Fruit fly (Drosophila melanogaster): ENCODE measurements around the gene CG6149.
A peak's percentile ranks its signal among the peaks of the same experiment; 100 is the strongest.

The CG6149 gene

DNA sequence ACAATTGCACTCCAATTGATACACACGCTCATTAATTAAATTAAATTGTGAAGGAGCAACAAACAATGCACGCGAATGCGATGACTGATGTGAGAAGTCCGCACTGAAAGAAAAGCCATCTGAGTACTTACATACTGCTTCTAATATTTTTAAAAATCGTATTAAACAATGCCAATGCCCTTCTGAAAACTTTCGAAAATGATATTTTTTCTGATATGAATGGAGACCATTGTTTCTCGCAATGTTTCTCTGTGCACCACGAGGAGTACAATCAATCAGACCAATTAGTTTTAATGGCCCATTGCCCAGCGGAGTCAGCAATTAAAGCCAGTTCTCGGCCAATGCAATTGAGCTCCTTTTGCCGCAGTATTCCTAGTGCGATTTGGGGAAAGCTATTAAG, 2.1 kb downstream of the CG6149 start (continued):
- TF ChIP-seq salr (GFP tag; optimal IDR thresholded peaks at IDR 0.05) (no peak), CG34406 (GFP tag; optimal IDR thresholded peaks at IDR 0.05) (no peak), spab (GFP tag; optimal IDR thresholded peaks at IDR 0.05) (peak; percentile 10), CG6792 (GFP tag; optimal IDR thresholded peaks at IDR 0.05) (peak; percentile 27), fkh (GFP tag; optimal IDR thresholded peaks at IDR 0.05) (no peak), CG1621 (tag; optimal IDR thresholded peaks at IDR 0.05) (no peak), CG8119 (GFP tag; IDR thresholded peaks at IDR 0.05) (peak; percentile 38; the same call in 1 of the 3 replicates), Gug (GFP tag; IDR thresholded peaks at IDR 0.05) (no peak), Hr4 (GFP tag; optimal IDR thresholded peaks at IDR 0.05) (no peak), Ets96B (tag; optimal IDR thresholded peaks at IDR 0.05) (peak; percentile 13), lz (GFP tag; optimal IDR thresholded peaks at IDR 0.05) (peak; percentile 36), CG11902 (GFP tag; optimal IDR thresholded peaks at IDR 0.05) (peak; percentile 14), CG32006 (GFP tag; optimal IDR thresholded peaks at IDR 0.05) (no peak), ss (GFP tag; optimal IDR thresholded peaks at IDR 0.05) (peak; percentile 12 to 48), topi (GFP tag; optimal IDR thresholded peaks at IDR 0.05) (peak; percentile 45)

DNA sequence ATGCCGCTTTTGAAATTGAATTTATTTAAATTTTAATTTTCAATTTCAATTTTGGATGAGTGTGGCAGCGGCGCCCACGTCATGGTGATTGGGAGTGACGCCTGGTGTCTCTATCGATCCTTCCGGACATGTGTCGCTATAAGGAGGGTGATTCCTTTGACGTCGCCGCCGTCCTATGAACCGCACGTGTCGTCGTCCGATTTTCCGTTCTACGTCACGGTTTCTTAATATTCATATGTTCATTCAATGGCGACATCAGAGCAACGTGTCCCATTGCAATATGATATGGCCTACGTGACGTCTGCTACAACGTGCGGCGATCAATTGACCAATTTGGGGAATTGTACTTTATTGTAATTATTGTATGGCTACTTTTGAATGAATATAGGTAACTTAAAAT, 2.8 kb downstream of the CG6149 start:
- no peak for TF ChIP-seq Blimp-1 (GFP tag; optimal IDR thresholded peaks at IDR 0.05)
- no peak for TF ChIP-seq Sox102F (GFP tag; optimal IDR thresholded peaks at IDR 0.05)
- TF ChIP-seq fd85E (GFP tag; optimal IDR thresholded peaks at IDR 0.05), result no peak
- no peak for TF ChIP-seq CG6854 (GFP tag; optimal IDR thresholded peaks at IDR 0.05)
- no peak for TF ChIP-seq salr (GFP tag; optimal IDR thresholded peaks at IDR 0.05)
- no peak for TF ChIP-seq cyc (GFP tag; optimal IDR thresholded peaks at IDR 0.05)
- no peak for TF ChIP-seq Eip78C (GFP tag)
- no peak for TF ChIP-seq net (GFP tag; optimal IDR thresholded peaks at IDR 0.05)
- no peak for TF ChIP-seq lz (GFP tag; optimal IDR thresholded peaks at IDR 0.05)
- TF ChIP-seq acj6 (GFP tag; optimal IDR thresholded peaks at IDR 0.05), result no peak
- TF ChIP-seq OdsH (GFP tag; optimal IDR thresholded peaks at IDR 0.05), result no peak
- TF ChIP-seq CG16779 (tag; optimal IDR thresholded peaks at IDR 0.05), result no peak
- TF ChIP-seq CG3032 (tag; optimal IDR thresholded peaks at IDR 0.05), result no peak
- TF ChIP-seq Ets21C (GFP tag; optimal IDR thresholded peaks at IDR 0.05), result no peak
- no peak for TF ChIP-seq CG11762 (GFP tag; optimal IDR thresholded peaks at IDR 0.05; ENCODE audit: insufficient read depth)
- no peak for TF ChIP-seq CG7368 (GFP tag; optimal IDR thresholded peaks at IDR 0.05)
- TF ChIP-seq Gug (GFP tag; IDR thresholded peaks at IDR 0.05), result no peak

DNA sequence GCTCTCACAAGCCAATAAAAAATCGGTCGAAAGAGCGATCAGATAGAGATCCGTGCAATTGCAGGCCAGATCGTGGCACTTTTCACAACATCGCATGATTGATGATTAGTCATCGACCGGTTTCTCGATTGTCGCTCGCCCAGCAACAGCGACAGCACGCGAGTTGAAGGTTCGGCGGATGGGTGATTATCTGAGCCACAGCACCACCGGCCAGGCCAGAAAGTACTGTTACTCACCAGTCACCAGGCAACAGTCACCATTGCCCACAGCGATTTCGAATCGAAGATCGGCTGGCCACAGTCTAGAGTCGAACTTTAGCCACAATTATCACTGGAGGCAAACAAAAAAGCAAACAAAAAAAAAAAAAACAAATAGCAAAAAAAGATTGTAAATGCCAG, 3.4 kb downstream of the CG6149 start:
- TF ChIP-seq Hr39 (GFP tag; optimal IDR thresholded peaks at IDR 0.05) (no peak), dac (GFP tag; optimal IDR thresholded peaks at IDR 0.05) (no peak), CG6854 (GFP tag; optimal IDR thresholded peaks at IDR 0.05) (no peak), CG6163 (GFP tag; IDR thresholded peaks at IDR 0.05) (peak; percentile 43; the same call in 1 of the 3 replicates), topi (GFP tag; optimal IDR thresholded peaks at IDR 0.05) (no peak), fd59A (GFP tag; optimal IDR thresholded peaks at IDR 0.05) (no peak), CG6792 (GFP tag; optimal IDR thresholded peaks at IDR 0.05) (no peak), svp (GFP tag) (no peak), ss (GFP tag; optimal IDR thresholded peaks at IDR 0.05) (peak in 1 of 2 experiments; percentile 49), esn (GFP tag; optimal IDR thresholded peaks at IDR 0.05) (no peak), OdsH (GFP tag; optimal IDR thresholded peaks at IDR 0.05) (no peak), CG34406 (GFP tag; optimal IDR thresholded peaks at IDR 0.05) (no peak), spab (GFP tag; optimal IDR thresholded peaks at IDR 0.05) (no peak)

DNA sequence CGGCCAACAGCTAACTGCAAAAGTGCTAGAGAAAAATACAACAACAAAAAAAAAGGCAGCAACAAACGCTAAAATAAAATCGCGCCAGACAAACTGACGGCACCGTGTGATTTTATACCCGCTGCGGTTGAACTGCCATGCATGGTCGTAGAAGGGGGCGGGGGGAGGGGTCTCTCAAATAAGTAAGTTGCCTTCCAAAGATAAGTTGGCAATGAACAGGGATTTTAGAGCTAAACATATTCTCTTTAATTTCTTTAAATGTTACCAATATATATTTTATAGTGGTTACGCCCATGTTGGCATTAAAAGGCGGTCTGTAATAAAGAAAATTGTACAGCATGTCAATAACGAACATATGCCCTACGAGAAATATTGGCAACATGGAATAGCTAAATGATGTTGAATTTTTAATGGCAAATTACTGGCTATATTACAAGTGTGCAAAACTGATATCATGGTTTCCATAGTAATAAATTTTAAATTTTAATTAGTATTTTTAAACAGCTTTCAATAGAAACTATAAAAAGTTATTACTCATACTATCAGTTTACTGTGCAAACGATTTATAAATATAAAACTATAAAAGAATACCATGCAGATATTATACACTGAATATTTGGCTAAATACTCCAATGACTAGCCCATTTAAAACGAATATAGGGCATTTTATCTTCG, 3.9 kb downstream of the CG6149 start:
- peak; percentile 76 for TF ChIP-seq CG6808 (GFP tag; optimal IDR thresholded peaks at IDR 0.05)
- peak; percentile 95 for TF ChIP-seq CG1621 (tag; optimal IDR thresholded peaks at IDR 0.05)
- peak; percentile 99 for TF ChIP-seq OdsH (GFP tag; optimal IDR thresholded peaks at IDR 0.05)
- peak; percentile 88 for TF ChIP-seq CG3032 (tag; optimal IDR thresholded peaks at IDR 0.05)
- TF ChIP-seq Hr39 (GFP tag; optimal IDR thresholded peaks at IDR 0.05), result peak; percentile 96
- peak; percentile 39 for TF ChIP-seq Blimp-1 (GFP tag; optimal IDR thresholded peaks at IDR 0.05)
- peak; percentile 91 for TF ChIP-seq Gug (GFP tag; IDR thresholded peaks at IDR 0.05)
- peak; percentile 98 for TF ChIP-seq net (GFP tag; optimal IDR thresholded peaks at IDR 0.05)
- peak; percentile 91 to 95 for TF ChIP-seq salr (GFP tag; optimal IDR thresholded peaks at IDR 0.05)
- peak; percentile 90 for TF ChIP-seq Smox (GFP tag; optimal IDR thresholded peaks at IDR 0.05)
- peak; percentile 84 for TF ChIP-seq topi (GFP tag; optimal IDR thresholded peaks at IDR 0.05)
- peak; percentile 84 for TF ChIP-seq Hr38 (GFP tag; optimal IDR thresholded peaks at IDR 0.05)
- TF ChIP-seq dac (GFP tag; optimal IDR thresholded peaks at IDR 0.05), result peak; percentile 94
- TF ChIP-seq CG4318 (GFP tag; optimal IDR thresholded peaks at IDR 0.05), result peak; percentile 91
- peak; percentile 97 for TF ChIP-seq Hr4 (GFP tag; optimal IDR thresholded peaks at IDR 0.05)
- peak; percentile 88 for TF ChIP-seq Lpt (GFP tag; optimal IDR thresholded peaks at IDR 0.05)
- peak; percentile 91 for TF ChIP-seq Sox102F (GFP tag; optimal IDR thresholded peaks at IDR 0.05)
- TF ChIP-seq spab (GFP tag; optimal IDR thresholded peaks at IDR 0.05), result peak; percentile 86
- peak; percentile 94 for TF ChIP-seq fd59A (GFP tag; optimal IDR thresholded peaks at IDR 0.05)
- peak; percentile 90 for TF ChIP-seq CG10669 (GFP tag; optimal IDR thresholded peaks at IDR 0.05)
- TF ChIP-seq dsx (GFP tag; optimal IDR thresholded peaks at IDR 0.05; ENCODE audit: poor library complexity, severe bottlenecking), result peak; percentile 82

All from whole organism, prepupa.